Fruit fly (Drosophila melanogaster): ENCODE measurements around the gene Myo61F.

The Myo61F gene

DNA sequence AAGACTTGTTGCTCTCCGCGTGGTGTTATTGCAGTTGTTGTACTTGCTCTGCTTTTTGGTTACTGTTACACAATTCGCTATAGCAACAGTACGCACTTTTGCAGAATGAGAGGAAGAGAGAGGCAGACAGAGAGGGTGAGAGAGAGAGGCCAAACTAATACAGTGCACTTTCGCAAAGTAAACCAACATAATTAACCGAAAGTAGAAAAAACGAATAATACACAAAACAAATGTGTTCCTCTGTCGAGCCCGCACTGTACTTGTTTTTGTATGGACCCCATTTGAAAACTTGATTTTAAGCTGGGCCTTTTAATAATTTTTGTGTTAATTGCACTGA, 17.1 kb downstream of the Myo61F start (continued):
- TF ChIP-seq NK7.1 (GFP tag; optimal IDR thresholded peaks at IDR 0.05): peak; percentile 29
- no peak for TF ChIP-seq CG11560 (tag; IDR thresholded peaks at IDR 0.05)
- peak; percentile 37 for TF ChIP-seq Hsf (GFP tag; optimal IDR thresholded peaks at IDR 0.05)
- TF ChIP-seq ac (GFP tag; optimal IDR thresholded peaks at IDR 0.05): no peak
- TF ChIP-seq Abd-B (GFP tag; optimal IDR thresholded peaks at IDR 0.05): no peak
- TF ChIP-seq MTF-1 (GFP tag; optimal IDR thresholded peaks at IDR 0.05; ENCODE audit: borderline replicate concordance): no peak
- no peak for TF ChIP-seq CG1529 (GFP tag; optimal IDR thresholded peaks at IDR 0.05)
- TF ChIP-seq CG6175 (GFP tag; IDR thresholded peaks at IDR 0.05): no peak
- no peak for TF ChIP-seq CG3838 (GFP tag; optimal IDR thresholded peaks at IDR 0.05)
- no peak for TF ChIP-seq bigmax (GFP tag; optimal IDR thresholded peaks at IDR 0.05)
- TF ChIP-seq phol (tag; optimal IDR thresholded peaks at IDR 0.05): no peak
- no peak for TF ChIP-seq sr (GFP tag; IDR thresholded peaks at IDR 0.05)
- peak; percentile 40 for TF ChIP-seq gro (GFP tag; optimal IDR thresholded peaks at IDR 0.05)
- no peak for TF ChIP-seq crp (GFP tag; optimal IDR thresholded peaks at IDR 0.05)
- no peak for TF ChIP-seq ham (GFP tag; IDR thresholded peaks at IDR 0.05)
- TF ChIP-seq exex (tag; optimal IDR thresholded peaks at IDR 0.05): no peak
- peak; percentile 60 for TF ChIP-seq ttk (GFP tag; IDR thresholded peaks at IDR 0.05)
- peak; percentile 54; the same call in 1 of the 2 replicates for TF ChIP-seq Taf1 (GFP tag; IDR thresholded peaks at IDR 0.05)
- peak; percentile 43 for TF ChIP-seq lbe (GFP tag; optimal IDR thresholded peaks at IDR 0.05)
- TF ChIP-seq TFAM (GFP tag; optimal IDR thresholded peaks at IDR 0.05): no peak
- TF ChIP-seq unpg (GFP tag; optimal IDR thresholded peaks at IDR 0.05): peak; percentile 43
- TF ChIP-seq dmrt99B (tag; optimal IDR thresholded peaks at IDR 0.05): no peak
- TF ChIP-seq Meics (GFP tag; optimal IDR thresholded peaks at IDR 0.05): peak; percentile 40
- TF ChIP-seq sob (GFP tag; IDR thresholded peaks at IDR 0.05): peak; percentile 72
- TF ChIP-seq Pdp1 (GFP tag; optimal IDR thresholded peaks at IDR 0.05): peak; percentile 25 to 100
- peak; percentile 68 for TF ChIP-seq NFAT (GFP tag; IDR thresholded peaks at IDR 0.05)
- peak; percentile 0 for TF ChIP-seq ATbp (GFP tag; optimal IDR thresholded peaks at IDR 0.05)
- no peak for TF ChIP-seq Hr3 (GFP tag; optimal IDR thresholded peaks at IDR 0.05)
- TF ChIP-seq CG2120 (GFP tag; optimal IDR thresholded peaks at IDR 0.05): peak; percentile 70
- no peak for TF ChIP-seq Doc2 (GFP tag; IDR thresholded peaks at IDR 0.05)
- peak; percentile 63; the same call in 1 of the 3 replicates for TF ChIP-seq dysf (GFP tag; IDR thresholded peaks at IDR 0.05)
- TF ChIP-seq chinmo (GFP tag; IDR thresholded peaks at IDR 0.05; ENCODE audit: partially characterized antibody): peak; percentile 66; the same call in 1 of the 4 replicates
- TF ChIP-seq bab2 (GFP tag; optimal IDR thresholded peaks at IDR 0.05): peak; percentile 40
- TF ChIP-seq kay (GFP tag; optimal IDR thresholded peaks at IDR 0.05): peak; percentile 42
- TF ChIP-seq ase (GFP tag; IDR thresholded peaks at IDR 0.05): peak; percentile 27; the same call in 1 of the 3 replicates
- TF ChIP-seq CG9932 (GFP tag; IDR thresholded peaks at IDR 0.05): peak; percentile 77
- TF ChIP-seq Side (GFP tag; optimal IDR thresholded peaks at IDR 0.05): no peak
- peak; percentile 29 for TF ChIP-seq tin (GFP tag; optimal IDR thresholded peaks at IDR 0.05)
- no peak for TF ChIP-seq CG8281 (tag; optimal IDR thresholded peaks at IDR 0.05)
- TF ChIP-seq CG17829 (tag; optimal IDR thresholded peaks at IDR 0.05): peak; percentile 2
- TF ChIP-seq pho (GFP tag; optimal IDR thresholded peaks at IDR 0.05): peak; percentile 33
- TF ChIP-seq MBD-R2 (GFP tag; IDR thresholded peaks at IDR 0.05): peak; percentile 41; the same call in 1 of the 2 replicates
- TF ChIP-seq CG10209 (GFP tag; optimal IDR thresholded peaks at IDR 0.05): peak; percentile 35
- no peak for TF ChIP-seq PHDP (tag; optimal IDR thresholded peaks at IDR 0.05)
- no peak; the same call in 2 of the 3 replicates for TF ChIP-seq gce (GFP tag; IDR thresholded peaks at IDR 0.05)
- peak; percentile 19 for TF ChIP-seq CG13894 (tag; optimal IDR thresholded peaks at IDR 0.05)
- TF ChIP-seq CG6791 (GFP tag; IDR thresholded peaks at IDR 0.05; ENCODE audit: partially characterized antibody): no peak
- no peak for TF ChIP-seq CG13123 (GFP tag; optimal IDR thresholded peaks at IDR 0.05)
- TF ChIP-seq seq (GFP tag; IDR thresholded peaks at IDR 0.05): peak; percentile 67
- 0 out of 3 replicates have a peak, but pooled peaks have one; percentile 10 for TF ChIP-seq CG17361 (GFP tag; IDR thresholded peaks at IDR 0.05)
- TF ChIP-seq CG18262 (tag; optimal IDR thresholded peaks at IDR 0.05): peak; percentile 7

All from whole organism, embryonic.